Worm (Caenorhabditis elegans) whole organism, L4 larva: ENCODE measurements around the gene pfn-3.

Source experiments
- F10B5.3 ChIP-seq: sonication (generic microtip); optimal IDR thresholded peaks from 2 replicates; lab custom pipeline; 2016; ENCODE audit warnings: mild to moderate bottlenecking, missing genetic modification characterization, missing compliant biosample characterization
- F37D6.2 ChIP-seq: sonication (generic microtip); optimal IDR thresholded peaks from 2 replicates; lab custom pipeline; 2016; ENCODE audit warnings: mild to moderate bottlenecking, missing genetic modification characterization, missing compliant biosample characterization
- F49E8.2 ChIP-seq: sonication (generic microtip); optimal IDR thresholded peaks from 2 replicates; lab custom pipeline; 2016; ENCODE audit warnings: missing compliant biosample characterization, mild to moderate bottlenecking, missing genetic modification characterization, borderline replicate concordance
- T26A8.4 ChIP-seq: fragments of 200-800 bp; sonication (Bioruptor generic); IDR thresholded peaks from 2 replicates; pipeline ENCODE4 v1.3.6; 2022; ENCODE audit warnings: missing genetic modification characterization, missing compliant biosample characterization
- Y5F2A.4 ChIP-seq: fragments of 200-800 bp; sonication (Bioruptor generic); optimal IDR thresholded peaks from 2 replicates; lab custom pipeline; 2018; ENCODE audit warnings: mild to moderate bottlenecking, missing genetic modification characterization, missing compliant biosample characterization
- ZK546.5 ChIP-seq, 2 experiments: sonication (generic microtip); optimal IDR thresholded peaks; 2 replicates each; lab custom pipeline; 2017; ENCODE audit warnings: missing biosample characterization in 2 of 2, missing genetic modification characterization in 2 of 2
- aha-1 ChIP-seq: fragments of 150-350 bp; peaks from one replicate; lab custom pipeline; 2014; ENCODE audit warnings: missing biosample characterization, missing genetic modification characterization
- ama-1 ChIP-seq: fragments of 150-350 bp; optimal IDR thresholded peaks from 2 replicates; lab custom pipeline; 2014; ENCODE audit warnings: inconsistent platforms, mixed read lengths
- ceh-20 ChIP-seq: fragments of 200-800 bp; sonication (Bioruptor generic); IDR thresholded peaks from 2 replicates; pipeline ENCODE4 v1.3.6; 2022; ENCODE audit warnings: missing genetic modification reagents, missing genetic modification characterization, missing compliant biosample characterization
- ceh-32 ChIP-seq: sonication (generic microtip); optimal IDR thresholded peaks from 2 replicates; lab custom pipeline; 2016; ENCODE audit warnings: mild to moderate bottlenecking, missing genetic modification characterization, missing compliant biosample characterization; ENCODE audit not compliant: poor library complexity
- ceh-62 ChIP-seq: sonication (generic microtip); optimal IDR thresholded peaks from 2 replicates; lab custom pipeline; 2017; ENCODE audit warnings: missing biosample characterization, missing genetic modification characterization
- ces-1 ChIP-seq: fragments of 150-350 bp; sonication (generic microtip); optimal IDR thresholded peaks from 4 replicates; lab custom pipeline; 2014; ENCODE audit warnings: missing biosample characterization, missing genetic modification reagents, missing genetic modification characterization
- ctbp-1 ChIP-seq: fragments of 200-800 bp; sonication (Bioruptor generic); IDR thresholded peaks from 2 replicates; pipeline ENCODE4 v1.3.6; 2022; ENCODE audit warnings: missing genetic modification reagents, missing genetic modification characterization, missing compliant biosample characterization
- daf-16 ChIP-seq, 3 experiments: sonication (generic microtip); optimal IDR thresholded peaks; 2 replicates each; lab custom pipeline; 2016 to 2017; ENCODE audit warnings: missing genetic modification characterization in 3 of 3, missing genetic modification reagents in 3 of 3, mild to moderate bottlenecking in 2 of 3, missing compliant biosample characterization in 2 of 3, missing biosample characterization in 1 of 3, moderate library complexity in 1 of 3
- dpl-1 ChIP-seq: fragments of 150-350 bp; optimal IDR thresholded peaks from 2 replicates; lab custom pipeline; 2014; ENCODE audit warnings: missing biosample characterization, missing genetic modification reagents, missing genetic modification characterization
- egl-27 ChIP-seq: sonication (generic microtip); optimal IDR thresholded peaks from 3 replicates; lab custom pipeline; 2017; ENCODE audit warnings: missing biosample characterization, missing genetic modification reagents, missing genetic modification characterization
- fos-1 ChIP-seq: fragments of 150-350 bp; optimal IDR thresholded peaks from 2 replicates; lab custom pipeline; 2014; ENCODE audit warnings: missing biosample characterization, missing genetic modification characterization
- hif-1 ChIP-seq, 2 experiments: sonication (generic microtip); optimal IDR thresholded peaks; 2 replicates each; lab custom pipeline; 2016 to 2017; ENCODE audit warnings: missing compliant biosample characterization in 2 of 2, missing genetic modification characterization in 2 of 2, missing genetic modification reagents in 2 of 2, missing genotype in 2 of 2, mild to moderate bottlenecking in 1 of 2
- hlh-11 ChIP-seq: fragments of 200-800 bp; sonication (Bioruptor generic); optimal IDR thresholded peaks from 2 replicates; lab custom pipeline; 2018; ENCODE audit warnings: mild to moderate bottlenecking, missing genetic modification characterization, missing compliant biosample characterization
- hlh-30 ChIP-seq: sonication (generic microtip); optimal IDR thresholded peaks from 2 replicates; lab custom pipeline; 2017; ENCODE audit warnings: antibody characterized with exemption, mild to moderate bottlenecking, missing genetic modification characterization, missing compliant biosample characterization; ENCODE audit not compliant: insufficient read depth
- lin-39 ChIP-seq: fragments of 150-350 bp; optimal IDR thresholded peaks from 2 replicates; lab custom pipeline; 2014; ENCODE audit warnings: missing biosample characterization, missing genetic modification reagents, missing genetic modification characterization
- lsy-2 ChIP-seq, 2 experiments: fragments of 150-350 bp in 1 of 2; sonication (generic microtip) in 1 of 2; optimal IDR thresholded peaks; 2 replicates each; lab custom pipeline; 2014 to 2017; ENCODE audit warnings: missing biosample characterization in 2 of 2, missing genetic modification characterization in 2 of 2
- madf-9 ChIP-seq: fragments of 200-800 bp; sonication (Bioruptor generic); conservative IDR thresholded peaks from 2 replicates; pipeline ENCODE4 v1.3.6; 2022; ENCODE audit warnings: missing genetic modification reagents, missing genetic modification characterization, missing compliant biosample characterization
- mdl-1 ChIP-seq, 2 experiments: fragments of 150-350 bp in 1 of 2; sonication (generic microtip) in 1 of 2; optimal IDR thresholded peaks; 2 replicates each; lab custom pipeline; 2014 to 2017; ENCODE audit warnings: missing biosample characterization in 2 of 2, missing genetic modification characterization in 2 of 2
- mdt-29 ChIP-seq: fragments of 200-800 bp; sonication (Bioruptor generic); IDR thresholded peaks from 2 replicates; pipeline ENCODE4 v1.3.6; 2022; ENCODE audit warnings: missing genetic modification reagents, missing genetic modification characterization, missing compliant biosample characterization
- mep-1 ChIP-seq: fragments of 150-350 bp; sonication (generic microtip); optimal IDR thresholded peaks from 3 replicates; lab custom pipeline; 2014; ENCODE audit warnings: missing biosample characterization, missing genetic modification characterization
- mes-2 ChIP-seq: sonication (generic microtip); optimal IDR thresholded peaks from 2 replicates; lab custom pipeline; 2016; ENCODE audit warnings: missing genotype, mild to moderate bottlenecking, missing genetic modification characterization, missing compliant biosample characterization; ENCODE audit not compliant: poor library complexity, severe bottlenecking
- mxl-3 ChIP-seq: fragments of 200-800 bp; sonication (Bioruptor generic); optimal IDR thresholded peaks from 2 replicates; lab custom pipeline; 2018; ENCODE audit warnings: mild to moderate bottlenecking, missing genetic modification characterization, missing compliant biosample characterization
- nhr-102 ChIP-seq: sonication (generic microtip); optimal IDR thresholded peaks from 2 replicates; lab custom pipeline; 2016; ENCODE audit warnings: mild to moderate bottlenecking, missing genetic modification characterization, moderate library complexity, missing compliant biosample characterization
- nhr-11 ChIP-seq: fragments of 150-350 bp; optimal IDR thresholded peaks from 2 replicates; lab custom pipeline; 2014; ENCODE audit warnings: missing biosample characterization, missing genetic modification characterization
- nhr-111 ChIP-seq: fragments of 200-800 bp; sonication (Bioruptor generic); optimal IDR thresholded peaks from 2 replicates; lab custom pipeline; 2018; ENCODE audit warnings: mild to moderate bottlenecking, missing genetic modification characterization, missing compliant biosample characterization
- nhr-25 ChIP-seq: sonication (generic microtip); optimal IDR thresholded peaks from 2 replicates; lab custom pipeline; 2017; ENCODE audit warnings: missing genetic modification characterization, mild to moderate bottlenecking, missing compliant biosample characterization, antibody characterized with exemption, moderate library complexity, borderline replicate concordance; ENCODE audit not compliant: insufficient read depth
- nhr-28 ChIP-seq: fragments of 150-350 bp; optimal IDR thresholded peaks from 2 replicates; lab custom pipeline; 2014; ENCODE audit warnings: missing biosample characterization, missing genetic modification characterization
- nhr-42 ChIP-seq: fragments of 200-800 bp; sonication (Bioruptor generic); IDR thresholded peaks from 2 replicates; pipeline ENCODE4 v1.3.6; 2022; ENCODE audit warnings: missing genetic modification characterization, missing compliant biosample characterization
- nhr-76 ChIP-seq: fragments of 150-350 bp; optimal IDR thresholded peaks from 2 replicates; lab custom pipeline; 2014; ENCODE audit warnings: missing biosample characterization, missing genetic modification characterization
- pqm-1 ChIP-seq: sonication (generic microtip); optimal IDR thresholded peaks from 2 replicates; lab custom pipeline; 2017; ENCODE audit warnings: missing biosample characterization, missing genetic modification characterization
- rbr-2 ChIP-seq: sonication (generic microtip); optimal IDR thresholded peaks from 2 replicates; lab custom pipeline; 2016; ENCODE audit warnings: missing genotype, missing genetic modification characterization, missing compliant biosample characterization
- set-16 ChIP-seq: fragments of 200-800 bp; sonication (Bioruptor generic); IDR thresholded peaks from 2 replicates; pipeline ENCODE4 v1.3.6; 2022; ENCODE audit warnings: missing genetic modification reagents, missing genetic modification characterization, missing compliant biosample characterization
- snpc-1.2 ChIP-seq: fragments of 200-800 bp; sonication (Bioruptor generic); IDR thresholded peaks from 2 replicates; pipeline ENCODE4 v1.3.6; 2022; ENCODE audit warnings: missing genetic modification reagents, missing genetic modification characterization, missing compliant biosample characterization
- snpc-4 ChIP-seq: fragments of 150-350 bp; optimal IDR thresholded peaks from 2 replicates; lab custom pipeline; 2014; ENCODE audit warnings: missing biosample characterization, missing genetic modification characterization
- spr-3 ChIP-seq: fragments of 200-800 bp; sonication (Bioruptor generic); optimal IDR thresholded peaks from 2 replicates; lab custom pipeline; 2018; ENCODE audit warnings: mild to moderate bottlenecking, missing genetic modification characterization, missing compliant biosample characterization
- tag-97 ChIP-seq: fragments of 200-800 bp; sonication (Bioruptor generic); IDR thresholded peaks from 2 replicates; pipeline ENCODE4 v1.3.6; 2022; ENCODE audit warnings: missing genetic modification characterization, missing compliant biosample characterization
- unc-39 ChIP-seq: sonication (generic microtip); optimal IDR thresholded peaks from 2 replicates; lab custom pipeline; 2017; ENCODE audit warnings: missing biosample characterization, missing genetic modification characterization
- unc-62 ChIP-seq, 3 experiments: fragments of 150-350 bp in 1 of 3; sonication (generic microtip); optimal IDR thresholded peaks in 2 of 3; peaks in 1 of 3; 1 replicate in 1 of 3; 2 replicates in 2 of 3; lab custom pipeline; 2014 to 2017; ENCODE audit warnings: missing biosample characterization in 3 of 3, missing genetic modification characterization in 3 of 3, missing genetic modification reagents in 3 of 3, missing genotype in 1 of 3
- zfp-2 ChIP-seq: sonication (generic microtip); optimal IDR thresholded peaks from 2 replicates; lab custom pipeline; 2016; ENCODE audit warnings: mild to moderate bottlenecking, missing genetic modification characterization, missing compliant biosample characterization

pfn-3 gene

DNA sequence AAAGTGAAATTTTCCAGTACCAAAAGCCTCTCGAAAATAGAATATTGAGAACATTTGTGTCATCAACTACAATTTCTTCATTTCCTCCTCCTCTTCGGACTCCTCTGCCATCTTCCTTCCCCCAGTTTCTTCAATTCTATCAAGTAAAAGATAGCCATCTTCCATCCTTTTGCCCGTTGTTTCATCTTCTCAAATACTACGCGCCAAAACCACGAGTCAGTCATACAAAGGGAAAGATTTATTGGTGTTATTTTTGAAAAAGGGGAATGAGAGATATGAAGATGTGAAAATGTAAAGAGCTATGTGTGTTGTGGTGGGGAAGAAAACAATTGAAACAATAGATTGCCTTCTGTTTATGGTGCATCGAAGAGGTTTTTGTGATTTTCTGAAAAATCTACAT lies 41.7 kb upstream of the pfn-3 start:
- TF ChIP-seq lsy-2 (tag; optimal IDR thresholded peaks at IDR 0.05; lab: Kevin White, UChicago) (peak in 1 of 2 experiments; percentile 3), tag-97 (GFP tag; lab: Robert Waterston, UW) (no peak), hlh-30 (tag; lab: Kevin White, UChicago) (peak; percentile 85), unc-62 (GFP tag; optimal IDR thresholded peaks at IDR 0.05 in 1 of 2; lab: Kevin White, UChicago) (peak in 1 of 2 experiments; percentile 100), unc-62 (tag; optimal IDR thresholded peaks at IDR 0.05; lab: Kevin White, UChicago) (no peak), mxl-3 (GFP tag; lab: Kevin White, UChicago) (peak; percentile 6), mep-1 (tag; lab: Kevin White, UChicago) (peak; percentile 20), ZK546.5 (tag; optimal IDR thresholded peaks at IDR 0.05; lab: Kevin White, UChicago) (no peak), nhr-28 (peak; percentile 31), T26A8.4 (GFP tag; lab: Robert Waterston, UW) (no peak), nhr-11 (tag; lab: Kevin White, UChicago) (peak; percentile 47), hlh-11 (peak; percentile 1)

DNA sequence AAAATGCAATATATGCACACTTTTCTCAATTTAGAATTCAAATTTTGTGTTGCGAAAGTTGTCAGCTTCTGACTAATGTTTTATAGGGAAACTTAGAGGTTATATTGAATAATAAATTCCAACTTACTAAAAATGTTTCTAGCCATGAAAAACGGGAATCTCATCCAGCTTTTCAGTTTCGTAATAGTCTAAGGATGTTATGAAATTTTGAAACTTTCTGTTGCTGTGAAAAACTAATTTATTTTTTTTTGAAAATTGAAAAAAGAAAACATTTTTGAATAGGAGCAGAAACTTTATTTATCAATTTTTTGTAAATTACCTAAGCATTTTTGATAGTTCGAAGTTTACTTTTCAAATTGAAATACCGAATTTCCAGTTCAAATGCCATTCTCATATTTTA lies 41.1 kb upstream of the pfn-3 start:
- TF ChIP-seq nhr-111 (GFP tag; lab: Kevin White, UChicago): no peak
- TF ChIP-seq ama-1 (lab: Kevin White, UChicago): no peak

DNA sequence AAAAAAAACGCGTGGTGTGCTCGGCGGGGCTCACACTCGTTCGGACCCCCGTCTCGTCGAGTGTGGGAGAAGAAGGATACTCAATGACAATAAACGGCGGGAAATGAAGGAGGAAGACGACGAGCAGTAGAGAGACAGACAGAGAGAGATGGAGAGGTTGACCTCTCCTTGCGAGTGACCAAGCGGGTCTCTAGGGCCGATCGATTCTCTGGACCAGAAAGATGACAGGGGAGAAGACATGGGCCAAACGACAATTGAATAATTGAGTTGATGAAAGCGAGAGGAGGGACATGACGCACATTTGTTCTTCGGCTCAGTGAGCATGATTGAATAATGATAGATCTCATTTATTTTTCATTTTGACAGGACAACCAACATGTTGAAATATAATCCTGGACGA lies 39.9 kb upstream of the pfn-3 start:
- TF ChIP-seq mdl-1 (tag; optimal IDR thresholded peaks at IDR 0.05; lab: Kevin White, UChicago) (no peak), nhr-76 (no peak), nhr-102 (tag; lab: Kevin White, UChicago) (no peak), aha-1 (tag; lab: Kevin White, UChicago) (peak; percentile 20), ceh-62 (tag; lab: Kevin White, UChicago) (no peak), hlh-30 (tag; lab: Kevin White, UChicago) (peak; percentile 21), lsy-2 (tag; optimal IDR thresholded peaks at IDR 0.05; lab: Kevin White, UChicago) (peak in 1 of 2 experiments; percentile 35), madf-9 (GFP tag; lab: Robert Waterston, UW) (no peak), egl-27 (no peak), dpl-1 (GFP tag; lab: Kevin White, UChicago) (no peak), mdt-29 (GFP tag; lab: Robert Waterston, UW) (no peak), pqm-1 (tag; lab: Kevin White, UChicago) (no peak), snpc-1.2 (GFP tag; lab: Robert Waterston, UW) (no peak), snpc-4 (tag; lab: Kevin White, UChicago) (no peak), nhr-11 (tag; lab: Kevin White, UChicago) (no peak), lin-39 (tag; lab: Kevin White, UChicago) (no peak), Y5F2A.4 (no peak), ces-1 (GFP tag; lab: Kevin White, UChicago) (peak; percentile 16), spr-3 (GFP tag; lab: Kevin White, UChicago) (no peak), F49E8.2 (tag; lab: Kevin White, UChicago) (no peak), ceh-20 (GFP tag; lab: Robert Waterston, UW) (no peak), F10B5.3 (no peak), ctbp-1 (GFP tag; lab: Robert Waterston, UW) (no peak), unc-39 (tag; lab: Kevin White, UChicago) (no peak), hif-1 (tag; optimal IDR thresholded peaks at IDR 0.05; lab: Kevin White, UChicago) (no peak), nhr-25 (no peak), mep-1 (tag; lab: Kevin White, UChicago) (peak; percentile 4), unc-62 (GFP tag; optimal IDR thresholded peaks at IDR 0.05 in 1 of 2; lab: Kevin White, UChicago) (peak in 1 of 2 experiments; percentile 61), unc-62 (tag; optimal IDR thresholded peaks at IDR 0.05; lab: Kevin White, UChicago) (no peak), zfp-2 (tag; lab: Kevin White, UChicago) (no peak), ceh-32 (no peak), set-16 (GFP tag; lab: Robert Waterston, UW) (peak; percentile 37; the same call in 1 of the 2 replicates), nhr-42 (GFP tag; lab: Robert Waterston, UW) (no peak), ZK546.5 (tag; optimal IDR thresholded peaks at IDR 0.05; lab: Kevin White, UChicago) (no peak), rbr-2 (tag; lab: Kevin White, UChicago) (no peak), fos-1 (no peak), mes-2 (tag; lab: Kevin White, UChicago) (peak; percentile 12), daf-16 (GFP tag; optimal IDR thresholded peaks at IDR 0.05; lab: Kevin White, UChicago) (no peak), daf-16 (tag; optimal IDR thresholded peaks at IDR 0.05; lab: Kevin White, UChicago) (no peak), F37D6.2 (tag; lab: Kevin White, UChicago) (no peak)
